Fruit fly (Drosophila melanogaster) whole organism, embryonic: Measurements from ENCODE around the gene CG46439.

Experiments
- Asciz ChIP-seq: fragments of 200-800 bp; sonication (Bioruptor generic); optimal IDR thresholded peaks from 2 replicates; lab custom pipeline; 2017; ENCODE audit warnings: missing biosample characterization, mild to moderate bottlenecking, missing genetic modification characterization, missing genetic modification reagents
- Atf-2 ChIP-seq: fragments of 200-800 bp; sonication (Bioruptor generic); optimal IDR thresholded peaks from 2 replicates; lab custom pipeline; 2016; ENCODE audit warnings: missing biosample characterization, missing genetic modification characterization
- CG10274 ChIP-seq: fragments of 200-800 bp; sonication (Bioruptor generic); optimal IDR thresholded peaks from 3 replicates; lab custom pipeline; 2017; ENCODE audit warnings: missing biosample characterization, mild to moderate bottlenecking, missing genetic modification characterization
- CG11085 ChIP-seq: fragments of 200-800 bp; sonication (Bioruptor generic); IDR thresholded peaks from 2 replicates; pipeline ENCODE4 v1.3.6; 2022; ENCODE audit warnings: missing biosample characterization, missing genetic modification characterization
- CG16815 ChIP-seq: fragments of 200-800 bp; sonication (Bioruptor generic); optimal IDR thresholded peaks from 3 replicates; lab custom pipeline; 2017; ENCODE audit warnings: missing biosample characterization, mild to moderate bottlenecking, missing genetic modification characterization
- CG16863 ChIP-seq: fragments of 200-800 bp; sonication (Bioruptor generic); optimal IDR thresholded peaks from 3 replicates; lab custom pipeline; 2016; ENCODE audit warnings: missing biosample characterization, missing genetic modification characterization
- CG17359 ChIP-seq: fragments of 200-800 bp; sonication (Bioruptor generic); optimal IDR thresholded peaks from 3 replicates; lab custom pipeline; 2018; ENCODE audit warnings: missing biosample characterization, mild to moderate bottlenecking, missing genetic modification characterization, moderate library complexity
- CG18011 ChIP-seq: fragments of 200-800 bp; sonication (Bioruptor generic); optimal IDR thresholded peaks from 2 replicates; lab custom pipeline; 2017; ENCODE audit warnings: missing biosample characterization, missing genetic modification characterization, mild to moderate bottlenecking, moderate library complexity, missing genotype
- CG1832 ChIP-seq: fragments of 200-800 bp; sonication (Bioruptor generic); optimal IDR thresholded peaks from 2 replicates; lab custom pipeline; 2017; ENCODE audit warnings: missing biosample characterization, mild to moderate bottlenecking, missing genetic modification characterization, inconsistent platforms
- CG30403 ChIP-seq: fragments of 200-800 bp; sonication (Bioruptor generic); optimal IDR thresholded peaks from 3 replicates; lab custom pipeline; 2016; ENCODE audit warnings: missing biosample characterization, missing genetic modification characterization
- CG3726 ChIP-seq: fragments of 200-800 bp; sonication (Bioruptor generic); IDR thresholded peaks from 3 replicates; pipeline ENCODE4, ENCODE4 v1.3.6; 2022; ENCODE audit warnings: missing biosample characterization, missing genetic modification characterization
- CG4360 ChIP-seq: fragments of 200-800 bp; sonication (Bioruptor generic); IDR thresholded peaks from 2 replicates; pipeline ENCODE4 v1.3.6; 2022; ENCODE audit warnings: missing biosample characterization, missing genetic modification characterization
- CG4707 ChIP-seq: fragments of 200-800 bp; sonication (Bioruptor generic); optimal IDR thresholded peaks from 2 replicates; lab custom pipeline; 2018; ENCODE audit warnings: missing biosample characterization, mild to moderate bottlenecking, missing genetic modification characterization, moderate library complexity
- CG7839 ChIP-seq: fragments of 200-800 bp; sonication (Bioruptor generic); optimal IDR thresholded peaks from 3 replicates; lab custom pipeline; 2018; ENCODE audit warnings: missing biosample characterization, mild to moderate bottlenecking, missing genetic modification characterization, moderate library complexity
- CG8089 ChIP-seq: fragments of 200-800 bp; sonication (Bioruptor generic); optimal IDR thresholded peaks from 3 replicates; lab custom pipeline; 2016; ENCODE audit warnings: missing biosample characterization, missing genetic modification characterization
- CG8281 ChIP-seq: fragments of 200-800 bp; sonication (Bioruptor generic); optimal IDR thresholded peaks from 2 replicates; lab custom pipeline; 2018; ENCODE audit warnings: missing biosample characterization, mild to moderate bottlenecking, missing genetic modification characterization, moderate library complexity
- Dek ChIP-seq: fragments of 200-800 bp; sonication (Bioruptor generic); optimal IDR thresholded peaks from 3 replicates; lab custom pipeline; 2019; ENCODE audit warnings: missing biosample characterization, mild to moderate bottlenecking, missing genetic modification characterization, moderate library complexity
- Dref ChIP-seq: fragments of 200-800 bp; sonication (Bioruptor generic); IDR thresholded peaks from 2 replicates; pipeline ENCODE4 v1.3.6; 2022; ENCODE audit warnings: missing biosample characterization, missing genetic modification characterization
- Elba2 ChIP-seq: fragments of 200-800 bp; sonication (Bioruptor generic); optimal IDR thresholded peaks from 3 replicates; lab custom pipeline; 2016; ENCODE audit warnings: missing biosample characterization, missing genetic modification characterization
- Fer2 ChIP-seq: fragments of 200-800 bp; sonication (Bioruptor generic); optimal IDR thresholded peaks from 2 replicates; lab custom pipeline; 2018; ENCODE audit warnings: missing biosample characterization, mild to moderate bottlenecking, missing genetic modification characterization, moderate library complexity
- HLH4C ChIP-seq: fragments of 200-800 bp; sonication (Bioruptor generic); IDR thresholded peaks from 3 replicates; pipeline ENCODE4 v1.3.6; 2022; ENCODE audit warnings: missing biosample characterization, missing genetic modification characterization; ENCODE audit not compliant: partially characterized antibody
- Hmx ChIP-seq: fragments of 200-800 bp; sonication (Bioruptor generic); optimal IDR thresholded peaks from 2 replicates; lab custom pipeline; 2016; ENCODE audit warnings: missing biosample characterization, missing genetic modification characterization
- Hsf ChIP-seq: fragments of 200-800 bp; sonication (Bioruptor generic); optimal IDR thresholded peaks from 3 replicates; lab custom pipeline; 2016; ENCODE audit warnings: missing biosample characterization, missing genetic modification characterization
- Mrtf ChIP-seq: fragments of 200-800 bp; sonication (Bioruptor generic); IDR thresholded peaks from 3 replicates; pipeline ENCODE4 v1.3.6; 2022; ENCODE audit warnings: missing biosample characterization, missing genetic modification characterization
- Optix ChIP-seq: fragments of 200-800 bp; sonication (Bioruptor generic); IDR thresholded peaks from 3 replicates; pipeline ENCODE4 v1.3.6; 2022; ENCODE audit warnings: missing biosample characterization, missing genetic modification characterization
- Spps ChIP-seq: fragments of 200-800 bp; sonication (Bioruptor generic); optimal IDR thresholded peaks from 2 replicates; lab custom pipeline; 2018; ENCODE audit warnings: missing biosample characterization, mild to moderate bottlenecking, missing genetic modification characterization
- Sry-δ ChIP-seq: fragments of 200-800 bp; sonication (Bioruptor generic); optimal IDR thresholded peaks from 2 replicates; lab custom pipeline; 2016; ENCODE audit warnings: missing biosample characterization, missing genetic modification characterization
- Trl ChIP-seq, 3 experiments: fragments of >200 bp in 2 of 3; fragments of 200-800 bp in 1 of 3; sonication (Bioruptor generic) in 1 of 3; optimal IDR thresholded peaks; 2 replicates in 1 of 3; 3 replicates in 2 of 3; lab custom pipeline; 2016 to 2017; ENCODE audit warnings: missing biosample characterization in 1 of 3, missing genetic modification characterization in 1 of 3
- ash1 ChIP-seq: fragments of 200-800 bp; sonication (Bioruptor generic); optimal IDR thresholded peaks from 2 replicates; lab custom pipeline; 2018; ENCODE audit warnings: missing biosample characterization, mild to moderate bottlenecking, missing genetic modification characterization
- dimm ChIP-seq: fragments of 200-800 bp; sonication (Bioruptor generic); IDR thresholded peaks from 2 replicates; pipeline ENCODE4 v1.3.6; 2022; ENCODE audit warnings: missing biosample characterization, missing genetic modification characterization
- fd96Cb ChIP-seq: fragments of 200-800 bp; sonication (Bioruptor generic); optimal IDR thresholded peaks from 2 replicates; lab custom pipeline; 2018; ENCODE audit warnings: missing biosample characterization, mild to moderate bottlenecking, missing genetic modification characterization, moderate library complexity
- grn ChIP-seq: fragments of 200-800 bp; sonication (Bioruptor generic); optimal IDR thresholded peaks from 3 replicates; lab custom pipeline; 2017; ENCODE audit warnings: missing biosample characterization, missing genetic modification characterization
- h ChIP-seq: fragments of >200 bp; optimal IDR thresholded peaks from 2 replicates; lab custom pipeline; 2017
- hb ChIP-seq: fragments of 200-800 bp; sonication (Bioruptor generic); IDR thresholded peaks from 3 replicates; pipeline ENCODE4 v1.3.6; 2022; ENCODE audit warnings: missing biosample characterization, missing genetic modification characterization; ENCODE audit not compliant: partially characterized antibody
- her ChIP-seq: fragments of 200-800 bp; sonication (Bioruptor generic); optimal IDR thresholded peaks from 2 replicates; lab custom pipeline; 2016; ENCODE audit warnings: missing biosample characterization, missing genetic modification characterization
- hkb ChIP-seq, 2 experiments: fragments of 200-800 bp in 1 of 2; fragments of >200 bp in 1 of 2; sonication (Bioruptor generic) in 1 of 2; IDR thresholded peaks in 1 of 2; optimal IDR thresholded peaks in 1 of 2; 2 replicates each; pipeline versions ENCODE4 v1.3.6 to Lab custom; 2017 to 2022; ENCODE audit warnings: missing biosample characterization in 1 of 2, missing genetic modification characterization in 1 of 2
- jigr1 ChIP-seq: fragments of 200-800 bp; sonication (Bioruptor generic); IDR thresholded peaks from 3 replicates; pipeline ENCODE4 v1.3.6; 2022; ENCODE audit warnings: missing biosample characterization, missing genetic modification characterization
- jumu ChIP-seq: fragments of 200-800 bp; sonication (Bioruptor generic); optimal IDR thresholded peaks from 3 replicates; lab custom pipeline; 2016; ENCODE audit warnings: missing biosample characterization, missing genetic modification characterization
- ken ChIP-seq: fragments of 200-800 bp; sonication (Bioruptor generic); IDR thresholded peaks from 3 replicates; pipeline ENCODE4 v1.3.6; 2022; ENCODE audit warnings: missing biosample characterization, missing genetic modification characterization
- lola ChIP-seq, 3 experiments: fragments of >200 bp in 2 of 3; fragments of 200-800 bp in 1 of 3; sonication (Bioruptor generic) in 1 of 3; optimal IDR thresholded peaks; 2 replicates each; lab custom pipeline; 2017 to 2019; ENCODE audit warnings: missing biosample characterization in 3 of 3, missing genetic modification characterization in 3 of 3, mild to moderate bottlenecking in 1 of 3, moderate library complexity in 1 of 3
- lov ChIP-seq, 2 experiments: fragments of 200-800 bp in 1 of 2; fragments of >200 bp in 1 of 2; sonication (Bioruptor generic) in 1 of 2; IDR thresholded peaks in 1 of 2; optimal IDR thresholded peaks in 1 of 2; 2 replicates in 1 of 2; 3 replicates in 1 of 2; pipeline versions ENCODE4 v1.3.6 to Lab custom; 2017 to 2022; ENCODE audit warnings: missing biosample characterization in 1 of 2, missing genetic modification characterization in 1 of 2
- nerfin-1 ChIP-seq: fragments of 200-800 bp; sonication (Bioruptor generic); optimal IDR thresholded peaks from 3 replicates; lab custom pipeline; 2019; ENCODE audit warnings: missing biosample characterization, mild to moderate bottlenecking, missing genetic modification characterization, moderate library complexity
- pan ChIP-seq, 4 experiments: fragments of >200 bp in 3 of 4; fragments of 200-800 bp in 1 of 4; sonication (Bioruptor generic) in 1 of 4; optimal IDR thresholded peaks in 3 of 4; IDR thresholded peaks in 1 of 4; 2 replicates each; pipeline versions ENCODE4 v1.3.6 to Lab custom; 2017 to 2022; ENCODE audit warnings: missing biosample characterization in 2 of 4, missing genetic modification characterization in 2 of 4, mixed read lengths in 1 of 4
- pum ChIP-seq: fragments of 200-800 bp; sonication (Bioruptor generic); optimal IDR thresholded peaks from 2 replicates; lab custom pipeline; 2016; ENCODE audit warnings: missing biosample characterization, missing genetic modification characterization
- sens-2 ChIP-seq: fragments of 200-800 bp; sonication (Bioruptor generic); IDR thresholded peaks from 2 replicates; pipeline ENCODE4 v1.3.6; 2022; ENCODE audit warnings: missing biosample characterization, missing genetic modification characterization
- twi ChIP-seq: fragments of 200-800 bp; optimal IDR thresholded peaks from 2 replicates; lab custom pipeline; 2019; ENCODE audit warnings: missing biosample characterization, mild to moderate bottlenecking, missing genetic modification characterization, moderate library complexity
- unc-4 ChIP-seq: fragments of 200-800 bp; sonication (Bioruptor generic); IDR thresholded peaks from 2 replicates; pipeline ENCODE4 v1.3.6; 2022; ENCODE audit warnings: missing biosample characterization, missing genetic modification characterization; ENCODE audit not compliant: partially characterized antibody
- zen2 ChIP-seq: fragments of 200-800 bp; sonication (Bioruptor generic); IDR thresholded peaks from 3 replicates; pipeline ENCODE4 v1.3.6; 2022; ENCODE audit warnings: missing biosample characterization, missing genetic modification characterization; ENCODE audit not compliant: partially characterized antibody

Gene CG46439

dm6 chr3L:11047877-11048276 is 48.2 kb downstream of the CG46439 start (continued):
- TF ChIP-seq lola (GFP tag; optimal IDR thresholded peaks at IDR 0.05; lab: Kevin White, UChicago) (peak in 1 of 3 experiments; percentile 39), Mrtf (GFP tag; lab: Robert Waterston, UW) (peak; percentile 82), Spps (tag; lab: Kevin White, UChicago) (peak; percentile 6), CG4707 (GFP tag; lab: Kevin White, UChicago) (peak; percentile 54), CG30403 (GFP tag; lab: Kevin White, UChicago) (peak; percentile 82), her (GFP tag; lab: Kevin White, UChicago) (peak; percentile 81), Asciz (peak; percentile 51), twi (tag; lab: Kevin White, UChicago) (peak; percentile 53), zen2 (GFP tag; lab: Robert Waterston, UW) (no peak), dimm (peak; percentile 39; the same call in 1 of the 2 replicates), CG7839 (tag; lab: Kevin White, UChicago) (peak; percentile 82), hkb (optimal IDR thresholded peaks at IDR 0.05; lab: Kevin White, UChicago) (no peak), hkb (GFP tag; IDR thresholded peaks at IDR 0.05; lab: Robert Waterston, UW) (peak; percentile 55; the same call in 1 of the 2 replicates), lov (optimal IDR thresholded peaks at IDR 0.05; lab: Kevin White, UChicago) (no peak), lov (GFP tag; IDR thresholded peaks at IDR 0.05; lab: Robert Waterston, UW) (peak; percentile 84), Trl (optimal IDR thresholded peaks at IDR 0.05; lab: Kevin White, UChicago) (no peak), Trl (GFP tag; optimal IDR thresholded peaks at IDR 0.05; lab: Kevin White, UChicago) (peak; percentile 82), Sry-δ (GFP tag; lab: Kevin White, UChicago) (peak; percentile 44), Hmx (GFP tag; lab: Kevin White, UChicago) (no peak), jumu (GFP tag; lab: Kevin White, UChicago) (peak; percentile 63), CG17359 (peak; percentile 80), Elba2 (peak; percentile 80), CG8089 (GFP tag; lab: Kevin White, UChicago) (peak; percentile 91), CG16863 (GFP tag; lab: Kevin White, UChicago) (peak; percentile 81), pan (optimal IDR thresholded peaks at IDR 0.05; lab: Kevin White, UChicago) (no peak), pan (GFP tag; optimal IDR thresholded peaks at IDR 0.05 in 1 of 2, IDR thresholded peaks at IDR 0.05 in 1 of 2) (peak in 1 of 2 experiments; percentile 75), unc-4 (no peak), fd96Cb (tag; lab: Kevin White, UChicago) (peak; percentile 55), Dek (peak; percentile 48), CG16815 (peak; percentile 49), Optix (peak; percentile 74), CG11085 (GFP tag; lab: Robert Waterston, UW) (peak; percentile 69; the same call in 1 of the 2 replicates), hb (GFP tag; lab: Robert Waterston, UW) (no peak), CG10274 (GFP tag; lab: Kevin White, UChicago) (peak; percentile 55), CG18011 (GFP tag; lab: Kevin White, UChicago) (no peak), h (lab: Kevin White, UChicago) (no peak), jigr1 (GFP tag; lab: Robert Waterston, UW) (no peak), pum (GFP tag; lab: Kevin White, UChicago) (peak; percentile 83), Fer2 (peak; percentile 36), CG4360 (GFP tag; lab: Robert Waterston, UW) (no peak; the same call in 1 of the 2 replicates), CG8281 (tag; lab: Kevin White, UChicago) (peak; percentile 48), Dref (no peak), ken (GFP tag; lab: Robert Waterston, UW) (peak; percentile 80; the same call in 2 of the 3 replicates), Atf-2 (GFP tag; lab: Kevin White, UChicago) (peak; percentile 79), HLH4C (GFP tag; lab: Robert Waterston, UW) (no peak), Hsf (GFP tag; lab: Kevin White, UChicago) (peak; percentile 83), CG3726 (GFP tag; lab: Robert Waterston, UW) (no peak), nerfin-1 (tag; lab: Kevin White, UChicago) (peak; percentile 43), sens-2 (GFP tag; lab: Robert Waterston, UW) (peak; percentile 76), grn (GFP tag; lab: Kevin White, UChicago) (no peak), ash1 (GFP tag; lab: Kevin White, UChicago) (peak; percentile 24), CG1832 (GFP tag; lab: Kevin White, UChicago) (no peak)
